Worm (Caenorhabditis elegans) whole organism, midembryonic: ENCODE results near the gene ZK930.6.

Experiments used
- T22C8.4 ChIP-seq: fragments of 200-800 bp; sonication (Bioruptor generic); IDR thresholded peaks from 2 replicates; pipeline ENCODE4 v1.3.6; 2022; ENCODE audit warnings: missing genetic modification characterization, missing compliant biosample characterization
- cog-1 ChIP-seq: sonication (generic microtip); optimal IDR thresholded peaks from 2 replicates; lab custom pipeline; 2016; ENCODE audit warnings: missing genetic modification characterization, missing compliant biosample characterization
- flt-1 ChIP-seq: fragments of 200-800 bp; sonication (Bioruptor generic); IDR thresholded peaks from 2 replicates; pipeline ENCODE4 v1.3.6; 2022; ENCODE audit warnings: missing genetic modification characterization, missing compliant biosample characterization
- med-1 ChIP-seq: sonication (generic microtip); optimal IDR thresholded peaks from 2 replicates; lab custom pipeline; 2017; ENCODE audit warnings: missing genetic modification characterization, mild to moderate bottlenecking, missing compliant biosample characterization, antibody characterized with exemption, missing genetic modification reagents; ENCODE audit not compliant: insufficient read depth
- ref-1 ChIP-seq: fragments of 200-800 bp; sonication (Bioruptor generic); conservative IDR thresholded peaks from 2 replicates; pipeline ENCODE4 v1.3.6; 2022; ENCODE audit warnings: missing genetic modification reagents, missing genetic modification characterization, missing compliant biosample characterization
- tab-1 ChIP-seq: fragments of 200-800 bp; sonication (Bioruptor generic); IDR thresholded peaks from 2 replicates; pipeline ENCODE4 v1.3.6; 2022; ENCODE audit warnings: missing genetic modification characterization, missing compliant biosample characterization
- ztf-23 ChIP-seq: fragments of 200-800 bp; sonication (Bioruptor generic); IDR thresholded peaks from 2 replicates; pipeline ENCODE4 v1.3.6; 2022; ENCODE audit warnings: missing genetic modification reagents, missing genetic modification characterization, missing compliant biosample characterization
- ztf-29 ChIP-seq: fragments of 200-800 bp; sonication (Bioruptor generic); IDR thresholded peaks from 2 replicates; pipeline ENCODE4 v1.3.6; 2022; ENCODE audit warnings: missing genetic modification reagents, missing genetic modification characterization, missing compliant biosample characterization

- TF ChIP-seq med-1 (GFP tag; lab: Kevin White, UChicago) (no peak), T22C8.4 (GFP tag; lab: Robert Waterston, UW) (no peak), ztf-29 (GFP tag; lab: Robert Waterston, UW) (peak; percentile 65; the same call in 1 of the 2 replicates), tab-1 (GFP tag; lab: Robert Waterston, UW) (no peak), ztf-23 (GFP tag; lab: Robert Waterston, UW) (no peak), ref-1 (0 out of 2 replicates have a peak, but pooled peaks have one; percentile 12), cog-1 (tag; lab: Kevin White, UChicago) (no peak), flt-1 (GFP tag; lab: Robert Waterston, UW) (no peak)
Measured at ce11 chrII:11923620-11924298, 40.0 kb downstream of the ZK930.6 start.
